Worm (Caenorhabditis elegans): ENCODE results near the gene T11F9.7.

ce11 chrV:11454917-11455316 lies 20.8 kb upstream of the T11F9.7 start:
- TF ChIP-seq unc-62 (GFP tag; optimal IDR thresholded peaks at IDR 0.05) = no peak
- TF ChIP-seq nhr-90 (tag; optimal IDR thresholded peaks at IDR 0.05) = no peak
- no peak for TF ChIP-seq ceh-79 (tag; optimal IDR thresholded peaks at IDR 0.05)
- no peak for TF ChIP-seq nfya-1 (tag; optimal IDR thresholded peaks at IDR 0.05; ENCODE audit: borderline replicate concordance, insufficient read depth)
- TF ChIP-seq snpc-3.4 (tag; optimal IDR thresholded peaks at IDR 0.05) = no peak
- no peak for TF ChIP-seq unc-130 (GFP tag; optimal IDR thresholded peaks at IDR 0.05)
- TF ChIP-seq ama-1 (optimal IDR thresholded peaks at IDR 0.05) = no peak
- no peak for TF ChIP-seq ama-1 (GFP tag; optimal IDR thresholded peaks at IDR 0.05)
- TF ChIP-seq Y53F4B.3 (GFP tag; IDR thresholded peaks at IDR 0.05) = no peak
- no peak for TF ChIP-seq lin-40 (tag; optimal IDR thresholded peaks at IDR 0.05)
